Fruit fly (Drosophila melanogaster) whole organism, embryonic: Measurements from ENCODE around the gene CG4313.
A peak's percentile ranks its signal among the peaks of the same experiment; 100 is the strongest.

Experiments used
- ATbp ChIP-seq: fragments of 200-800 bp; sonication (Bioruptor generic); optimal IDR thresholded peaks from 2 replicates; lab custom pipeline; 2017; ENCODE audit warnings: missing biosample characterization, mild to moderate bottlenecking, missing genetic modification characterization, missing genetic modification reagents
- Abd-B ChIP-seq: fragments of 200-800 bp; sonication (Bioruptor generic); optimal IDR thresholded peaks from 2 replicates; lab custom pipeline; 2018; ENCODE audit warnings: missing biosample characterization, mild to moderate bottlenecking, missing genetic modification characterization, moderate library complexity
- BEAF-32 ChIP-seq: fragments of 200-800 bp; sonication (Bioruptor generic); optimal IDR thresholded peaks from 3 replicates; lab custom pipeline; 2017; ENCODE audit warnings: missing biosample characterization, missing genetic modification characterization, mild to moderate bottlenecking, moderate library complexity, missing genetic modification reagents
- BtbVII ChIP-seq: fragments of 200-800 bp; sonication (Bioruptor generic); optimal IDR thresholded peaks from 3 replicates; lab custom pipeline; 2017; ENCODE audit warnings: missing biosample characterization, mild to moderate bottlenecking, missing genetic modification characterization
- CG10274 ChIP-seq: fragments of 200-800 bp; sonication (Bioruptor generic); optimal IDR thresholded peaks from 3 replicates; lab custom pipeline; 2017; ENCODE audit warnings: missing biosample characterization, mild to moderate bottlenecking, missing genetic modification characterization
- CG11695 ChIP-seq: fragments of 200-800 bp; sonication (Bioruptor generic); IDR thresholded peaks from 3 replicates; pipeline ENCODE4 v1.3.6; 2022; ENCODE audit warnings: missing biosample characterization, missing genetic modification characterization
- CG13775 ChIP-seq: fragments of 200-800 bp; sonication (Bioruptor generic); optimal IDR thresholded peaks from 3 replicates; lab custom pipeline; 2017; ENCODE audit warnings: missing biosample characterization, mild to moderate bottlenecking, missing genetic modification characterization
- CG14965 ChIP-seq: fragments of 200-800 bp; sonication (Bioruptor generic); optimal IDR thresholded peaks from 2 replicates; lab custom pipeline; 2016; ENCODE audit warnings: missing biosample characterization, missing genetic modification characterization, borderline replicate concordance
- CG15011 ChIP-seq: fragments of 200-800 bp; sonication (Bioruptor generic); optimal IDR thresholded peaks from 3 replicates; lab custom pipeline; 2018; ENCODE audit warnings: missing biosample characterization, mild to moderate bottlenecking, missing genetic modification characterization
- CG15269 ChIP-seq: fragments of 200-800 bp; sonication (Bioruptor generic); optimal IDR thresholded peaks from 2 replicates; lab custom pipeline; 2018; ENCODE audit warnings: missing biosample characterization, mild to moderate bottlenecking, missing genetic modification characterization, moderate library complexity
- CG16863 ChIP-seq: fragments of 200-800 bp; sonication (Bioruptor generic); optimal IDR thresholded peaks from 3 replicates; lab custom pipeline; 2016; ENCODE audit warnings: missing biosample characterization, missing genetic modification characterization
- CG3163 ChIP-seq: fragments of 200-800 bp; sonication (Bioruptor generic); optimal IDR thresholded peaks from 3 replicates; lab custom pipeline; 2016; ENCODE audit warnings: missing biosample characterization, missing genetic modification characterization
- CG5953 ChIP-seq: fragments of 200-800 bp; sonication (Bioruptor generic); IDR thresholded peaks from 2 replicates; pipeline ENCODE4 v1.3.6; 2022; ENCODE audit warnings: missing biosample characterization, missing genetic modification characterization
- CG6689 ChIP-seq: fragments of 200-800 bp; sonication (Bioruptor generic); IDR thresholded peaks from 2 replicates; pipeline ENCODE4 v1.3.6; 2022; ENCODE audit warnings: missing biosample characterization, missing genetic modification characterization
- CG7372 ChIP-seq: fragments of 200-800 bp; sonication (Bioruptor generic); IDR thresholded peaks from 2 replicates; pipeline ENCODE4 v1.3.6; 2022; ENCODE audit warnings: missing biosample characterization, missing genetic modification characterization
- CG8089 ChIP-seq: fragments of 200-800 bp; sonication (Bioruptor generic); optimal IDR thresholded peaks from 3 replicates; lab custom pipeline; 2016; ENCODE audit warnings: missing biosample characterization, missing genetic modification characterization
- CG8359 ChIP-seq: fragments of 200-800 bp; sonication (Bioruptor generic); optimal IDR thresholded peaks from 2 replicates; lab custom pipeline; 2017; ENCODE audit warnings: missing biosample characterization, mild to moderate bottlenecking, missing genetic modification characterization, borderline replicate concordance
- CG8765 ChIP-seq: fragments of 200-800 bp; sonication (Bioruptor generic); IDR thresholded peaks from 2 replicates; pipeline ENCODE4 v1.3.6; 2022; ENCODE audit warnings: missing biosample characterization, missing genetic modification characterization
- CG9727 ChIP-seq: fragments of 200-800 bp; sonication (Bioruptor generic); optimal IDR thresholded peaks from 3 replicates; lab custom pipeline; 2017; ENCODE audit warnings: missing biosample characterization, mild to moderate bottlenecking, missing genetic modification characterization
- D19A ChIP-seq: fragments of 200-800 bp; optimal IDR thresholded peaks from 3 replicates; lab custom pipeline; 2019; ENCODE audit warnings: missing biosample characterization, mild to moderate bottlenecking, missing genetic modification characterization, moderate library complexity
- Dfd ChIP-seq, 2 experiments: fragments of >200 bp; optimal IDR thresholded peaks; 2 replicates each; lab custom pipeline; 2017; ENCODE audit warnings: missing biosample characterization in 2 of 2, missing genetic modification characterization in 2 of 2
- Doc3 ChIP-seq: fragments of 200-800 bp; sonication (Bioruptor generic); IDR thresholded peaks from 3 replicates; pipeline ENCODE4 v1.3.6; 2022; ENCODE audit warnings: missing biosample characterization, missing genetic modification characterization; ENCODE audit not compliant: partially characterized antibody
- Fer3 ChIP-seq: fragments of 200-800 bp; sonication (Bioruptor generic); optimal IDR thresholded peaks from 2 replicates; lab custom pipeline; 2018; ENCODE audit warnings: missing biosample characterization, mild to moderate bottlenecking, missing genetic modification characterization, moderate library complexity
- Hey ChIP-seq: fragments of 200-800 bp; sonication (Bioruptor generic); optimal IDR thresholded peaks from 3 replicates; lab custom pipeline; 2018; ENCODE audit warnings: missing biosample characterization, mild to moderate bottlenecking, missing genetic modification characterization
- Hsf ChIP-seq: fragments of 200-800 bp; sonication (Bioruptor generic); optimal IDR thresholded peaks from 3 replicates; lab custom pipeline; 2016; ENCODE audit warnings: missing biosample characterization, missing genetic modification characterization
- Max ChIP-seq: fragments of 200-800 bp; sonication (Bioruptor generic); optimal IDR thresholded peaks from 2 replicates; lab custom pipeline; 2016; ENCODE audit warnings: missing biosample characterization, mild to moderate bottlenecking, missing genetic modification characterization
- Nf-YC ChIP-seq: fragments of 200-800 bp; optimal IDR thresholded peaks from 3 replicates; lab custom pipeline; 2019; ENCODE audit warnings: missing biosample characterization, mild to moderate bottlenecking, missing genetic modification characterization, moderate library complexity
- Sry-δ ChIP-seq: fragments of 200-800 bp; sonication (Bioruptor generic); optimal IDR thresholded peaks from 2 replicates; lab custom pipeline; 2016; ENCODE audit warnings: missing biosample characterization, missing genetic modification characterization
- Taf1 ChIP-seq: fragments of 200-800 bp; sonication (Bioruptor generic); IDR thresholded peaks from 2 replicates; pipeline ENCODE4 v1.3.6; 2022; ENCODE audit warnings: missing biosample characterization, missing genetic modification characterization
- YL-1 ChIP-seq: fragments of 200-800 bp; sonication (Bioruptor generic); optimal IDR thresholded peaks from 3 replicates; lab custom pipeline; 2017; ENCODE audit warnings: missing biosample characterization, mild to moderate bottlenecking, missing genetic modification characterization
- amos ChIP-seq: fragments of 200-800 bp; sonication (Bioruptor generic); IDR thresholded peaks from 2 replicates; pipeline ENCODE4 v1.3.6; 2022; ENCODE audit warnings: missing biosample characterization, missing genetic modification characterization; ENCODE audit not compliant: partially characterized antibody
- bigmax ChIP-seq: fragments of 200-800 bp; sonication (Bioruptor generic); optimal IDR thresholded peaks from 2 replicates; lab custom pipeline; 2018; ENCODE audit warnings: missing biosample characterization, mild to moderate bottlenecking, missing genetic modification characterization
- corto ChIP-seq: fragments of 200-800 bp; sonication (Bioruptor generic); optimal IDR thresholded peaks from 2 replicates; lab custom pipeline; 2016; ENCODE audit warnings: missing biosample characterization, mild to moderate bottlenecking, missing genetic modification characterization, moderate library complexity
- en ChIP-seq: fragments of 200-800 bp; sonication (Bioruptor generic); optimal IDR thresholded peaks from 2 replicates; lab custom pipeline; 2016; ENCODE audit warnings: missing biosample characterization, missing genetic modification characterization
- gem ChIP-seq: fragments of 200-800 bp; sonication (Bioruptor generic); optimal IDR thresholded peaks from 2 replicates; lab custom pipeline; 2019; ENCODE audit warnings: missing biosample characterization, mild to moderate bottlenecking, missing genetic modification characterization, moderate library complexity
- grn ChIP-seq: fragments of 200-800 bp; sonication (Bioruptor generic); optimal IDR thresholded peaks from 3 replicates; lab custom pipeline; 2017; ENCODE audit warnings: missing biosample characterization, missing genetic modification characterization
- hb ChIP-seq: fragments of 200-800 bp; sonication (Bioruptor generic); IDR thresholded peaks from 3 replicates; pipeline ENCODE4 v1.3.6; 2022; ENCODE audit warnings: missing biosample characterization, missing genetic modification characterization; ENCODE audit not compliant: partially characterized antibody
- jigr1 ChIP-seq: fragments of 200-800 bp; sonication (Bioruptor generic); IDR thresholded peaks from 3 replicates; pipeline ENCODE4 v1.3.6; 2022; ENCODE audit warnings: missing biosample characterization, missing genetic modification characterization
- jumu ChIP-seq: fragments of 200-800 bp; sonication (Bioruptor generic); optimal IDR thresholded peaks from 3 replicates; lab custom pipeline; 2016; ENCODE audit warnings: missing biosample characterization, missing genetic modification characterization
- lola ChIP-seq, 3 experiments: fragments of >200 bp in 2 of 3; fragments of 200-800 bp in 1 of 3; sonication (Bioruptor generic) in 1 of 3; optimal IDR thresholded peaks; 2 replicates each; lab custom pipeline; 2017 to 2019; ENCODE audit warnings: missing biosample characterization in 3 of 3, missing genetic modification characterization in 3 of 3, mild to moderate bottlenecking in 1 of 3, moderate library complexity in 1 of 3
- nerfin-2 ChIP-seq: fragments of 200-800 bp; sonication (Bioruptor generic); IDR thresholded peaks from 2 replicates; pipeline ENCODE4 v1.3.6; 2022; ENCODE audit warnings: missing biosample characterization, missing genetic modification characterization; ENCODE audit not compliant: partially characterized antibody
- p53 ChIP-seq: fragments of 200-800 bp; sonication (Bioruptor generic); optimal IDR thresholded peaks from 2 replicates; lab custom pipeline; 2016; ENCODE audit warnings: missing biosample characterization, missing genetic modification characterization
- schlank ChIP-seq: fragments of 200-800 bp; sonication (Bioruptor generic); optimal IDR thresholded peaks from 2 replicates; lab custom pipeline; 2018; ENCODE audit warnings: missing biosample characterization, mild to moderate bottlenecking, missing genetic modification characterization
- slou ChIP-seq: fragments of 200-800 bp; sonication (Bioruptor generic); optimal IDR thresholded peaks from 3 replicates; lab custom pipeline; 2016; ENCODE audit warnings: missing biosample characterization, missing genetic modification characterization
- sug ChIP-seq: fragments of 200-800 bp; optimal IDR thresholded peaks from 2 replicates; lab custom pipeline; 2019; ENCODE audit warnings: missing biosample characterization, mild to moderate bottlenecking, missing genetic modification characterization, moderate library complexity
- trem ChIP-seq: fragments of 200-800 bp; optimal IDR thresholded peaks from 3 replicates; lab custom pipeline; 2019; ENCODE audit warnings: missing biosample characterization, mild to moderate bottlenecking, missing genetic modification characterization, moderate library complexity
- usp ChIP-seq: fragments of >200 bp; optimal IDR thresholded peaks from 2 replicates; lab custom pipeline; 2017; ENCODE audit warnings: missing biosample characterization, missing genetic modification characterization
- zen2 ChIP-seq: fragments of 200-800 bp; sonication (Bioruptor generic); IDR thresholded peaks from 3 replicates; pipeline ENCODE4 v1.3.6; 2022; ENCODE audit warnings: missing biosample characterization, missing genetic modification characterization; ENCODE audit not compliant: partially characterized antibody

The CG4313 gene

dm6 chrX:2011288-2012120, 30.2 kb upstream of the CG4313 start (continued):
- peak; percentile 43; the same call in 1 of the 2 replicates for TF ChIP-seq CG5953 (GFP tag; lab: Robert Waterston, UW)
- TF ChIP-seq CG6689 (GFP tag; lab: Robert Waterston, UW) = peak; percentile 79
- no peak for TF ChIP-seq bigmax (GFP tag; lab: Kevin White, UChicago)
- peak; percentile 62 for TF ChIP-seq CG13775 (GFP tag; lab: Kevin White, UChicago)
- peak; percentile 54 for TF ChIP-seq CG15269 (tag; lab: Kevin White, UChicago)
- no peak for TF ChIP-seq zen2 (GFP tag; lab: Robert Waterston, UW)
- no peak for TF ChIP-seq BEAF-32 (GFP tag; lab: Kevin White, UChicago)
- TF ChIP-seq lola (GFP tag; optimal IDR thresholded peaks at IDR 0.05; lab: Kevin White, UChicago) = peak in 1 of 3 experiments; percentile 12
- no peak for TF ChIP-seq jumu (GFP tag; lab: Kevin White, UChicago)
- TF ChIP-seq hb (GFP tag; lab: Robert Waterston, UW) = no peak
- TF ChIP-seq Dfd (GFP tag; optimal IDR thresholded peaks at IDR 0.05; lab: Kevin White, UChicago) = no peak
- TF ChIP-seq ATbp (GFP tag; lab: Kevin White, UChicago) = peak; percentile 27
- TF ChIP-seq Nf-YC (tag; lab: Kevin White, UChicago) = no peak
- TF ChIP-seq CG3163 = no peak
- no peak for TF ChIP-seq Abd-B (GFP tag; lab: Kevin White, UChicago)
- no peak for TF ChIP-seq Hsf (GFP tag; lab: Kevin White, UChicago)
- no peak for TF ChIP-seq usp (GFP tag; lab: Kevin White, UChicago)
- TF ChIP-seq D19A = peak; percentile 88
- TF ChIP-seq BtbVII (GFP tag; lab: Kevin White, UChicago) = peak; percentile 10
- no peak for TF ChIP-seq CG8359 (GFP tag; lab: Kevin White, UChicago)
- no peak for TF ChIP-seq CG8089 (GFP tag; lab: Kevin White, UChicago)
- TF ChIP-seq Hey (tag; lab: Kevin White, UChicago) = no peak
- peak; percentile 15 for TF ChIP-seq Fer3 (tag; lab: Kevin White, UChicago)
- TF ChIP-seq CG16863 (GFP tag; lab: Kevin White, UChicago) = no peak
- TF ChIP-seq slou (GFP tag; lab: Kevin White, UChicago) = peak; percentile 50
- peak; percentile 49; the same call in 1 of the 2 replicates for TF ChIP-seq CG8765 (GFP tag; lab: Robert Waterston, UW)
- no peak for TF ChIP-seq YL-1 (GFP tag; lab: Kevin White, UChicago)
- no peak for TF ChIP-seq Sry-δ (GFP tag; lab: Kevin White, UChicago)
- TF ChIP-seq CG14965 (GFP tag; lab: Kevin White, UChicago) = no peak
- TF ChIP-seq jigr1 = no peak
- no peak for TF ChIP-seq p53 (GFP tag; lab: Kevin White, UChicago)
- no peak for TF ChIP-seq CG7372 (GFP tag; lab: Robert Waterston, UW)
- TF ChIP-seq Doc3 = no peak
- TF ChIP-seq amos (GFP tag; lab: Robert Waterston, UW) = no peak
- TF ChIP-seq CG15011 (GFP tag; lab: Kevin White, UChicago) = peak; percentile 8
- TF ChIP-seq gem (tag; lab: Kevin White, UChicago) = peak; percentile 74
- TF ChIP-seq sug (tag; lab: Kevin White, UChicago) = no peak
- no peak for TF ChIP-seq grn (GFP tag; lab: Kevin White, UChicago)
- no peak for TF ChIP-seq trem
- TF ChIP-seq CG10274 (GFP tag; lab: Kevin White, UChicago) = peak; percentile 16
- no peak for TF ChIP-seq nerfin-2 (GFP tag; lab: Robert Waterston, UW)
- TF ChIP-seq schlank (tag; lab: Kevin White, UChicago) = no peak
- TF ChIP-seq Taf1 (GFP tag; lab: Robert Waterston, UW) = no peak
- TF ChIP-seq CG11695 = peak; percentile 54; the same call in 1 of the 3 replicates
- TF ChIP-seq en (GFP tag; lab: Kevin White, UChicago) = no peak
- TF ChIP-seq corto = no peak
- TF ChIP-seq Max (GFP tag; lab: Kevin White, UChicago) = peak; percentile 30
- TF ChIP-seq CG9727 (GFP tag; lab: Kevin White, UChicago) = peak; percentile 53
